Fruit fly (Drosophila melanogaster) S2 (cell line): ENCODE data around the gene CG32137.

Experiments used
- CG8478 ChIP-seq: fragments of >200 bp; optimal IDR thresholded peaks from 2 replicates; lab custom pipeline; 2018
- CTCF ChIP-seq, 2 experiments: fragments of >200 bp; optimal IDR thresholded peaks; 2 replicates each; lab custom pipeline; 2018

Gene CG32137

DNA sequence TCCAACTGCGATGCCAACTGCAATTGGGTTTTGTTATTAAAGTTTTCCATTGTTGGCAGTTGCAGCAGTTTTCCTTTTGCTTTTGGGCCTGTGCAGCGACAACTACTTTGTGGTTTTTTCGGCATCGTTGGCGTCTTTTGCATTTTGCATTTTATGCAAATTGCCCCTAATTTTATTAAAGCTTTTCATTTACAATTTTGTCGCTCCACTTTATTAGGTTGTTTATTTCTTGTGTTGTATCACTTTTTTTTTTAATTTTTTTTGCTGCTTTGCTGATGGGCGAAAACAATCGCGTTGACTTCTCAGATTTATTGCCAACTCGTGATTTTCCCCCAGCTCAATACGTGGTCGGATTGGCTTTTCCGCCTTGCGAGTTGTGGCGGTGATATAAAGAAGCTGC is 18.7 kb downstream of the CG32137 start:
- TF ChIP-seq CTCF (optimal IDR thresholded peaks at IDR 0.05; lab: Kevin White, UChicago): no peak
- TF ChIP-seq CG8478: no peak

DNA sequence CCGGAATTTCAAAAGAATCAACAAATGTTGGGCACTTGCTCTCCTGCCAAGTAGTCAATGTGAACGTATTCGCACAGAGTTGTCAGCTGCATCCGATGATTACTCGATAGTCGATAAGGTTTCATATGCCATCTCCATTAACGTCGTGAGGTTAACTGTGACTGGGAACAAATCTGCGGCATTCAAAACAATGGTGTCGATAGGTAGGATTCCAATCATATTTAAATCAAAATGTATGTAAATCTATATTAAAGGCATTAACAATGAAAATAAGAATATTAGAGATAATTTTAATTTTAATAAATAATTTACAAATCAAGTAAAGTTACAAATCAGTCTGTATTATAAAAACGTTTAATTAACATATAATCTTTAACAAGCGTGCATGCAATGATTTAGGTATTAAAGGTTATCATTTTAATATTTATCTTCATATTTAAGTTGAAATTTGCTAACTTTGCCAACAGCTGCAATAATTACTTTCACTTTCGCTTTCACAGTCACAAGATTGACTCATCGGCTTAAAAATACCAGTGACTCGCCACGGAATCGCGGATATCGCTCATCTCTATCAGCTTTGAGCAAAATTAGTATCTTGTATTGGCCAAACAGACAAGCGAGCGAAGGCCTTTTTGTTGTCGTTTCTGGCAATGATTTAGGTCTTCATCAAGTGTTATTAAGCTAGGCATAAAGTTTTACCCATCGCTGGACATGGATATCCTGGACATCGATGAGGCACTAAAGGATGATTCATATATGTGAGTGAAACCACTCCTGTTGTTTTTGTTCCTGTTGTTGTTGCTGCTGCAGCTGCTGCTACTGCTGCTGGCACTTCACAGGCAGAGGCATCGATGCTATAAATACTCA is 25.8 kb downstream of the CG32137 start, which contains the start of the genes Meics, Nxf3 and ssp2:
Gene Meics (minus strand): TSS at position 68 of the 867 bp plus-strand sequence.
Gene Nxf3 (plus strand): TSS at position 569 of the 867 bp plus-strand sequence.
Gene ssp2 (plus strand): TSS at position 569 of the 867 bp plus-strand sequence.
- TF ChIP-seq CTCF (optimal IDR thresholded peaks at IDR 0.05; lab: Kevin White, UChicago) (no peak), CG8478 (no peak)

DNA sequence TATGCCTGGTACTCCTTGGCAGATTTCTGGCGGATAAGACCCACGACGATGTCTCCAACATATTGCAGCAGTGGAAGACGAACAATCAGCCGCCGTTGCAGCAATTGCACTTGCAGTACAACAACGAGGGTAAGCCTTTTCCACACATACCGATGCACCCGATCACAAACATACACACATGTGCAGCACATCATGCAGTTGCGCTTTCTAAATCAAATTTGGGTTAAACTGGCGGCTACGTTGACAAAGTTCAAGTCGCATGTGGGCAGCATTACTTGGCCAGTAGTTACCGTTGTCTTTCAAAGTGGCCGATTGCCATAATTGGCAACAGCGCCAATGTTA is 26.4 kb downstream of the CG32137 start:
- no peak for TF ChIP-seq CG8478
- TF ChIP-seq CTCF (optimal IDR thresholded peaks at IDR 0.05; lab: Kevin White, UChicago): no peak

DNA sequence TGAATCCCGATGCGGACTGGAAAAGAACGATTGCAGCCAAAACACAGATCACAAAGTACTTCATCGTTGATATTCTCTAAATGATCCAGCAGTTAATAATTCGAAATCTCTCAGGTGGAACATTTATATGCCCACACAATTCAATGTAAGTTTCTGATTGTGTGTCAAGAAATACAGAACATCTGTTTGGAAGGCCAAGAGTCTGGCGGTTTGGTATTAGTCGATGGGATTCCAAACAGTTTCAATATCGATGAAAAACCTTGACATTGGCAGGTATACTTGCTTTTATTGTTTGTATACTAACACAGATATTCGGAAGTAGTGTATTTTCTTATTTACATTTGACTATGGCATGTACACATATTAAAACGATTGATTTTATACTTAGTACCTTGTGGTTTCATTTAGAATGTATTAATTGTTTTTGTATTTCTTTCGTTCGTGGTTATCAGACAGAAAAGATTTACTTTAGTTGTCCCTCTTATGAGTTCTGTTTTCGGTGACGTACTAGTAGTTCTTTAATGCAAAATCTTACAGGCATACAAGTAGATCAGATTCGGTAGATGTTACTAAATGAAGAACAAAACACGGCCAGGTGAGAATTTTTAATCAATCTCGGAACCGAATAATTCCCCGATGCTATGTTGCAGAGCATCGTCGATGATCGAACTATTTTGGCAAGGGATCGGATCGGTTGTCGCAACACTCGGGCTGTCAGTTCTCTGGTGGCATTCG is 34.5 kb downstream of the CG32137 start, which contains the start of the genes CG13738 and Hsc70-1:
Gene CG13738 (minus strand): TSS at position 101 of the 735 bp plus-strand sequence.
Gene Hsc70-1 (plus strand): TSS at position 685 of the 735 bp plus-strand sequence.
- TF ChIP-seq CG8478 (no peak), CTCF (optimal IDR thresholded peaks at IDR 0.05; lab: Kevin White, UChicago) (no peak)

DNA sequence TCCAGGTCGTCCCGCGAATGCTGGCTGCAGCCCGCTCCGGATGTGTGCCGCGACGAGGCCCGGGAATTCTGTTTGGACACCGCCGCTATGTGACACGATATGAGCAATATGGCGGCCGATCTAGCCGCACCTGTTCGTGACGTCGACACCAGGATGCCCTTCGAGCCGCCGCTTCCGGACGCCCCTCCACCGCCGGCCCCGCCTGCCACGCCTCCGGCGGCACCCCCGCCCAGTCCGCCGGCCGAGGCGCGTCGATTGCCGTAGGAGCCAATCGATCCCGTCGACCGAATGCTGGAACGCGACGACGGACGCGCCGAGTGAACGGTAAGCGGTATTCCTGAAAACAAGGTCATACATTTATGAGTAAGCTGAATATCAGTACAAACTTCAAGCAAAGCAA is 43.5 kb downstream of the CG32137 start:
- TF ChIP-seq CTCF (optimal IDR thresholded peaks at IDR 0.05; lab: Kevin White, UChicago) (no peak), CG8478 (no peak)

DNA sequence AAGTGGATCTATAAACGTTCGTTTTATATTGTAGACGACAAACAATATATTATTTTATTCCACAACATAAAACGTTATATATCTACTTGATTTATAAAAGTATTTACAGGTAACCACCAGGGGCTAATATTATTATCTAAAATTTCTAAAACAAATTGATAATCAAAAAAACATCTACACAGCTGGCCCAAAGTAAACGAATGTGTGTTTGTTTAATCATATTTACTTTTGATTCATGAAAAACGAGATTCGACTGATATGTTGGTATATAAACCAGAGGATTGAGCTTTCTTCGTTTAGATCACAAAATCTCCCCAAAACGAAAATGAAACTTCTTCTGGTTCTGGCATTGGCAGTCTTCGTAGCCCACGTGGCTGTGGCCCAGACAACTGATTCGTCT is 47.3 kb downstream of the CG32137 start, which contains the start of gene CG17362:
Gene CG17362 (plus strand): TSS at position 291 of the 400 bp plus-strand sequence.
- TF ChIP-seq CG8478 (no peak), CTCF (optimal IDR thresholded peaks at IDR 0.05; lab: Kevin White, UChicago) (no peak)

DNA sequence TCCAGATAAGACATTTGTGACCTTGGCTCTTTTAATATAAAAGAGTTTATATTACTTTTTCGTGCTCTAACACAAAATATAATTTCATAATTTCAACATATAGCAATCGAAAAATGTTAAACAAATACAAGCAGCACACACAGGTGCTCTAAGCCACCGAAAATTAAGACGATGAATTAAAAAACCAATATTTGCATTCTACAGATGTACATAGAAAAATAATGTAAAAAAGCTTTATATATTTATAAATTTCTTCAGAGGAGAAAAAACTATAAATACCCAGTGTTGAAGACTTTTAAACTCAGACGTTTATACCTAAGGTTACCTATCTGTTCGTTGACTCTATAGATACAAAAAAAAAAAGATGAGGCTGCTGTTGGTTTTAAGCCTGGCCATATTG is 48.5 kb downstream of the CG32137 start, which contains the start of gene CG9040:
Gene CG9040 (plus strand): TSS at position 301 of the 400 bp plus-strand sequence.
- no peak for TF ChIP-seq CG8478

DNA sequence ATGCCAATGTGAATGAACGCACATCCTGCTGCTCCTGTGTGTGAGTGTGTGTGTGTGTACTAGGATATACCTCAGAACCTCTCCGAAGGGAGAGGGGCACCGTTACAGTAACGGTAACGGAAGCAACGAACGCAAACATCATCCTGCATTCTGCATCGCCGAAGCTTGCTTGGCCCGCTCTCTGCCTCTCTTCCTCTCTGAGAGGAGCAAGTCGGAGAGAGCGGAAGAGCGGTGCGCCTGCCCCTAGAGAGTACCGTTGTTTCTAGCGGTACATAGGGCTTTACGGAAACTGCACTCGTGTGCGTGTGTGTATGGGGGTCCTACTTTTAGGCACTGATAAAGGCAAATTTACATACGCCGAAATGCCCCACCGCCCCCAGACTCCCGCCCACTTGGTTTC is 52.3 kb downstream of the CG32137 start:
- TF ChIP-seq CTCF (optimal IDR thresholded peaks at IDR 0.05; lab: Kevin White, UChicago) (no peak), CG8478 (no peak)

DNA sequence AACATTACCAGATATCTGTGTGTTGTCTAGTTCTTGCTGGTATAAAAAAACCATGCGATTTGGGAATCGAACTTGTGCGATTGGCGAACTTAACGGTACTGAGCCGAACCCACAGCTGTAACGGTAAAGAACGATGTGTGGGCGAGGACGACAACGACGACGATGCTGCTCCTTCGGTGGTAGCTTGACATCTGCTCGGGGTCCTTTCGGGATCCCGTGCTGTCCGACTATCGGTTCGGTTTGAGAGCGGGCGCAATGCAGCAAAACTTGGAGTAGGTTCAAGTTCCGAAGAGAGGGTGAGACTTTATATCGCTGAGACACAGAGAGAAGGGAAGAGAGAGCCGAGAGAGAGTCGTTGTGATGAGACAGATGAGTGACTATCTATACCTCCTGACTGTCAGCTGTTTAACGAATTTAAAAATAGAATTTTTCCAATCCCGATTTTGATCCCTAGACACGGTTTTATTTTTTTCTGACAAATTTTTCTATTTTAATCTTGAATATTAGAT is 54.2 kb downstream of the CG32137 start, which contains the start of gene CG17364:
Gene CG17364 (minus strand): TSS at position 168 of the 509 bp plus-strand sequence.
- TF ChIP-seq CTCF (optimal IDR thresholded peaks at IDR 0.05; lab: Kevin White, UChicago) (no peak), CG8478 (no peak)

DNA sequence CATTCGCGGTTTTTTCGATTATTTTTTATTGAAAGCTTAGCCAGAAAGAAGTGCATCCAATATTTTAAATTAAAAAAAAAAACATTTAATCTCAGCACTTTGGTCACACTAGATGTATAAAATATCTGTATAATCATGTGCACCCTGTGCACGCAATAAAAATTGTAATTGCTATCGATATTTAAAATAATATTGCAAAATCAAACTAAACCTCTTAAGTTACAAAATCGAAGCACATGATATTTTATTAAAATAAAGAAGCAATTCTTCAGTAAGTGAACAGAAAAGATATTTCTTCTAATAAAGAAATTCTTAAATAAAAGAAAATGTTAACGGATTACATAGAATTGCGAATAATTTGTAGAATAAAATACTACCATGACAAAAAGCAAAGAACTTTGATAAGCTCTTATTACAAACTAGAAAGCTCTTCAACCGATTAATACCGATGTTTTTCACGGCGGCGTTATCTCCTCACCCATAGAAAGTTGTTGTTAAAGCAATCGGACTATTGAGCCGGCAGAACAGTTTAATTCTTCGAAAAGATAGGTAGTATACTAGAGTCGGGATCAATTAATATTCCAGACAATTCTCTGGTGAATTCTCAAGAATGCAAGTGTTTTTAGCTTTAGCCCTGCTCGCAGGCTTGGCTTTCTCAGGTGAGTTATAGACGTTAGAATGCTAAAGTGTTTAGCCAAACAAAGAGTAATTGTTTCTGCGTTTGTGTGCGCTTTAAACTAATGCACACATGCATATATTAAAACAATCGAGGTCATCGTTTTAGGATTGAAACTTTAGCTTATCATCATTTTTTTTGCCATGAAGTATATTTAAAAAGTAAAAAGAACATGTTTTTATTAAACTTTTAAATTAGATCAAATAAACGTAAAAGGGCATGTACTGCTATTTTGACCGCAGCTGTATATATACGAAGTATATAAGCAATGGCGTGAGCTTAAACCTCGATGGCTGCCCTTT is 55.0 kb downstream of the CG32137 start, which contains the start of gene CtsK1:
Gene CtsK1 (plus strand): TSS at position 490 of the 978 bp plus-strand sequence.
- TF ChIP-seq CTCF (optimal IDR thresholded peaks at IDR 0.05; lab: Kevin White, UChicago) (no peak), CG8478 (no peak)

DNA sequence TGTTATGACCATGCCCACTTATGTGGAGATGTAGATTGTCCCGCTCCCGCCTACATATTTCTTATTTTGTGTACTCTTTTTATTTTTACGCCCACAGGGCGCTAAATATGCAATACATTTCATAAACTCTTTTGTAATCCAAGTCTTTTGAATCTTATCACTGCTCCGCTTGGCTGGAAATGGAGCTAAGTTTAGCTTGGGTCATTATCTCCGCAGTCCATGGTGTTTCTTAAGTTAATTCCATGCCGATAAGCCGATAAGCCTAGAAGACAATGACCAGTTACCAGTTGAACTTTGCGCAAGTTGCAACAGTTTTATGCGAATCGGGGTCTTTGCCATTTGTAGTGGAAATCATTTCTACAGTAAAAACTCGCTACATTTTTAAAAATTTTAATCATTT is 57.4 kb downstream of the CG32137 start:
- TF ChIP-seq CG8478: no peak
- TF ChIP-seq CTCF (optimal IDR thresholded peaks at IDR 0.05; lab: Kevin White, UChicago): no peak

DNA sequence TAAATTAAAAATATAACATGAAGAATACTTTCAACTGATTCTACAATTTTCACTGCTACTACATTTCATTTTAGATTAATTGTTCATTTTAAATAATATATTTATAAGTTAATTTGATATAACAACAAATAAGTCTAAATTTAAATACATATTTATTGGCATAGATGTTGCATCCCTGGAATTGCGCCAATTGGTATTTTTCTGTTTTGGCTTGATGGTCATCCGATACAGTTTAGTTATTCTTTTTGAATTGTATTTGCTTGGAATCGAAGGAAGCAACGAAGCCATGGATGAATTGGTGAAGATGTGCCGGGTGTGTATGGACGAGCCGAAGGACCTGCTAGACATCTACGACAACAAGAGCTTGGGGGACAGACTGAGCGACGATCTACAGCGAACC is 57.9 kb downstream of the CG32137 start, which contains the start of gene CG17361:
Gene CG17361 (plus strand): TSS at position 200 of the 400 bp plus-strand sequence.
- TF ChIP-seq CTCF (optimal IDR thresholded peaks at IDR 0.05; lab: Kevin White, UChicago) (no peak), CG8478 (no peak)

DNA sequence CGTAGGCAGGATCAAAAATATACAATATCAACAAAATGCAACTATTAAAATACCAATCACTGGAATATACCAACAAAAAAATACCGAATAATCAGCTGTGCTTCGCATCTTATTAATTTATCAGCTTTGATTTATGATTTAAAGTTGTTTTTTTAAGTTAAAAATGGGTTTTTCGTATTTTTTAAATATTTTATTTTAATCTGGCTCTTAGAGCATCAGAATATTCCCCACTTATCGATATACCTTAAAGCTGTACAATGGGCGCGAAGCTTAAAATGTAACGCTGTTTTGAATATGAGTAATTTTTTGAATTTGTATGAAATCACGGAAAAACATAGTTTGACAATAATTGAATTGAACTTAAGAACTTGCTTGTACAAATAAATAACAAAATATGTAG is 60.2 kb downstream of the CG32137 start, which contains the start of gene CG17359:
Gene CG17359 (minus strand): TSS at position 48 of the 400 bp plus-strand sequence.
- no peak for TF ChIP-seq CTCF (optimal IDR thresholded peaks at IDR 0.05; lab: Kevin White, UChicago)
